Worm (Caenorhabditis elegans) whole organism, young adult: ENCODE data around the gene M01F1.9.
"Not testable (repeated sequence)": the region's sequence is repeated elsewhere in the genome, so short reads cannot be mapped to it uniquely, and the experiment has no call there.

Experiments used
- C17E4.6 ChIP-seq: fragments of 200-800 bp; sonication (Bioruptor generic); IDR thresholded peaks from 2 replicates; pipeline ENCODE4 v1.3.6; 2022; ENCODE audit warnings: missing genetic modification reagents, missing genetic modification characterization, missing compliant biosample characterization
- D2030.7 ChIP-seq: fragments of 200-800 bp; sonication (Bioruptor generic); IDR thresholded peaks from 2 replicates; pipeline ENCODE4 v1.3.6; 2022; ENCODE audit warnings: missing genetic modification reagents, missing genetic modification characterization, missing compliant biosample characterization
- F23B12.7 ChIP-seq: sonication (generic microtip); optimal IDR thresholded peaks from 2 replicates; lab custom pipeline; 2017; ENCODE audit warnings: missing genetic modification characterization, mild to moderate bottlenecking, missing compliant biosample characterization, antibody characterized with exemption, moderate library complexity; ENCODE audit not compliant: insufficient read depth
- F37B4.10 ChIP-seq: fragments of 200-800 bp; sonication (Bioruptor generic); IDR thresholded peaks from 2 replicates; pipeline ENCODE4 v1.3.6; 2022; ENCODE audit warnings: missing genetic modification characterization, missing compliant biosample characterization
- F49E8.2 ChIP-seq: sonication (generic microtip); optimal IDR thresholded peaks from 3 replicates; lab custom pipeline; 2017; ENCODE audit warnings: missing genetic modification characterization, mild to moderate bottlenecking, missing compliant biosample characterization, antibody characterized with exemption, moderate library complexity; ENCODE audit not compliant: insufficient read depth
- F55B11.4 ChIP-seq: sonication (generic microtip); optimal IDR thresholded peaks from 2 replicates; lab custom pipeline; 2016; ENCODE audit warnings: missing compliant biosample characterization, missing genetic modification characterization, borderline replicate concordance; ENCODE audit not compliant: insufficient read depth
- F57A8.1 ChIP-seq: fragments of 200-800 bp; sonication (Bioruptor generic); optimal IDR thresholded peaks from 2 replicates; lab custom pipeline; 2018; ENCODE audit warnings: mild to moderate bottlenecking, missing genetic modification characterization, moderate library complexity, missing compliant biosample characterization
- Y53G8AR.9 ChIP-seq: fragments of 200-800 bp; sonication (Bioruptor generic); conservative IDR thresholded peaks from 2 replicates; pipeline ENCODE4 v1.3.6; 2022; ENCODE audit warnings: missing genetic modification reagents, missing genetic modification characterization, missing compliant biosample characterization
- aptf-2 ChIP-seq: fragments of 200-800 bp; sonication (Bioruptor generic); conservative IDR thresholded peaks from 2 replicates; pipeline ENCODE4 v1.3.6; 2022; ENCODE audit warnings: missing genetic modification reagents, missing genetic modification characterization, missing compliant biosample characterization
- athp-1 ChIP-seq: sonication (generic microtip); optimal IDR thresholded peaks from 2 replicates; lab custom pipeline; 2017; ENCODE audit warnings: mild to moderate bottlenecking, missing genetic modification characterization, missing compliant biosample characterization
- attf-5 ChIP-seq: fragments of 200-800 bp; sonication (Bioruptor generic); optimal IDR thresholded peaks from 2 replicates; lab custom pipeline; 2018; ENCODE audit warnings: mild to moderate bottlenecking, missing genetic modification characterization, missing compliant biosample characterization
- ccch-3 ChIP-seq: fragments of 200-800 bp; sonication (Bioruptor generic); optimal IDR thresholded peaks from 2 replicates; lab custom pipeline; 2018; ENCODE audit warnings: mild to moderate bottlenecking, missing genetic modification characterization, missing compliant biosample characterization
- ceh-40 ChIP-seq: fragments of 200-800 bp; sonication (Bioruptor generic); IDR thresholded peaks from 2 replicates; pipeline ENCODE4 v1.3.6; 2022; ENCODE audit warnings: missing genetic modification characterization, missing compliant biosample characterization
- chd-7 ChIP-seq: sonication (generic microtip); optimal IDR thresholded peaks from 2 replicates; lab custom pipeline; 2016; ENCODE audit warnings: mild to moderate bottlenecking, missing genetic modification characterization, moderate library complexity, missing compliant biosample characterization
- ekl-4 ChIP-seq: fragments of 200-800 bp; sonication (Bioruptor generic); IDR thresholded peaks from 2 replicates; pipeline ENCODE4 v1.3.6; 2022; ENCODE audit warnings: missing genetic modification reagents, missing genetic modification characterization, missing compliant biosample characterization
- ets-4 ChIP-seq: fragments of 200-800 bp; sonication (Bioruptor generic); optimal IDR thresholded peaks from 2 replicates; lab custom pipeline; 2018; ENCODE audit warnings: mild to moderate bottlenecking, missing genetic modification characterization, missing compliant biosample characterization
- gei-17 ChIP-seq: fragments of 200-800 bp; sonication (Bioruptor generic); optimal IDR thresholded peaks from 2 replicates; lab custom pipeline; 2018; ENCODE audit warnings: mild to moderate bottlenecking, missing genetic modification characterization, missing compliant biosample characterization
- hsf-1 ChIP-seq: fragments of 200-800 bp; sonication (Bioruptor generic); IDR thresholded peaks from 2 replicates; pipeline ENCODE4 v1.3.6; 2022; ENCODE audit warnings: missing genetic modification reagents, missing genetic modification characterization, missing compliant biosample characterization
- lin-35 ChIP-seq, 3 experiments: fragments of 150-350 bp in 2 of 3; sonication (generic microtip) in 1 of 3; optimal IDR thresholded peaks; 2 replicates each; lab custom pipeline; 2014 to 2018; ENCODE audit warnings: missing biosample characterization in 3 of 3, missing genetic modification characterization in 3 of 3, missing genetic modification reagents in 3 of 3
- lsl-1 ChIP-seq: fragments of 200-800 bp; sonication (Bioruptor generic); optimal IDR thresholded peaks from 2 replicates; lab custom pipeline; 2018; ENCODE audit warnings: mild to moderate bottlenecking, missing genetic modification characterization, moderate library complexity, missing compliant biosample characterization
- lsy-27 ChIP-seq: sonication (generic microtip); optimal IDR thresholded peaks from 2 replicates; lab custom pipeline; 2017; ENCODE audit warnings: missing genetic modification characterization, mild to moderate bottlenecking, missing compliant biosample characterization, antibody characterized with exemption, missing genotype, borderline replicate concordance; ENCODE audit not compliant: insufficient read depth
- madf-10 ChIP-seq: sonication (generic microtip); optimal IDR thresholded peaks from 2 replicates; lab custom pipeline; 2016; ENCODE audit warnings: mild to moderate bottlenecking, missing genetic modification characterization, missing compliant biosample characterization
- mes-4 ChIP-seq: sonication (generic microtip); optimal IDR thresholded peaks from 2 replicates; lab custom pipeline; 2016; ENCODE audit warnings: missing genotype, missing genetic modification characterization, missing compliant biosample characterization
- nhr-27 ChIP-seq: fragments of 200-800 bp; sonication (Bioruptor generic); optimal IDR thresholded peaks from 2 replicates; lab custom pipeline; 2018; ENCODE audit warnings: mild to moderate bottlenecking, missing genetic modification characterization, moderate library complexity, missing compliant biosample characterization
- nhr-80 ChIP-seq: sonication (generic microtip); optimal IDR thresholded peaks from 2 replicates; lab custom pipeline; 2016; ENCODE audit warnings: missing genetic modification characterization, missing compliant biosample characterization
- pbrm-1 ChIP-seq: fragments of 200-800 bp; sonication (Bioruptor generic); IDR thresholded peaks from 2 replicates; pipeline ENCODE4 v1.3.6; 2022; ENCODE audit warnings: missing genetic modification reagents, missing genetic modification characterization, missing compliant biosample characterization
- rpc-1 ChIP-seq, 2 experiments: fragments of 150-350 bp in 1 of 2; sonication (generic microtip) in 1 of 2; optimal IDR thresholded peaks; 2 replicates each; lab custom pipeline; 2014 to 2018; ENCODE audit warnings: missing biosample characterization in 1 of 2, missing genetic modification characterization in 1 of 2, missing genetic modification reagents in 1 of 2, missing genotype in 1 of 2
- snpc-1.3 ChIP-seq: sonication (generic microtip); optimal IDR thresholded peaks from 2 replicates; lab custom pipeline; 2017; ENCODE audit warnings: missing genetic modification characterization, mild to moderate bottlenecking, missing compliant biosample characterization, antibody characterized with exemption, moderate library complexity, missing genotype, missing genetic modification reagents; ENCODE audit not compliant: insufficient read depth
- unc-130 ChIP-seq: sonication (generic microtip); optimal IDR thresholded peaks from 2 replicates; lab custom pipeline; 2016; ENCODE audit warnings: missing genetic modification reagents, missing genetic modification characterization, missing compliant biosample characterization
- xnd-1 ChIP-seq: sonication (generic microtip); optimal IDR thresholded peaks from 2 replicates; lab custom pipeline; 2016; ENCODE audit warnings: missing genotype, missing genetic modification reagents, missing genetic modification characterization, missing compliant biosample characterization
- zfh-2 ChIP-seq: fragments of 200-800 bp; sonication (Bioruptor generic); conservative IDR thresholded peaks from 2 replicates; pipeline ENCODE4 v1.3.6; 2022; ENCODE audit warnings: missing genetic modification reagents, missing genetic modification characterization, missing compliant biosample characterization
- zim-3 ChIP-seq: sonication (generic microtip); optimal IDR thresholded peaks from 2 replicates; lab custom pipeline; 2017; ENCODE audit warnings: mild to moderate bottlenecking, missing genetic modification characterization, moderate library complexity, missing compliant biosample characterization
- ztf-28 ChIP-seq: fragments of 200-800 bp; sonication (Bioruptor generic); IDR thresholded peaks from 2 replicates; pipeline ENCODE4 v1.3.6; 2022; ENCODE audit warnings: missing genetic modification reagents, missing genetic modification characterization, missing compliant biosample characterization
- ztf-3 ChIP-seq: fragments of 200-800 bp; sonication (Bioruptor generic); optimal IDR thresholded peaks from 2 replicates; lab custom pipeline; 2018; ENCODE audit warnings: mild to moderate bottlenecking, missing genetic modification characterization, missing compliant biosample characterization

M01F1.9 gene

ce11 chrIII:3456226-3456625, 42.6 kb downstream of the M01F1.9 start (continued):
- TF ChIP-seq F57A8.1 (GFP tag; lab: Kevin White, UChicago) (no peak), lsy-27 (tag; lab: Kevin White, UChicago) (peak; percentile 3), nhr-80 (tag; lab: Kevin White, UChicago) (peak; percentile 63), ccch-3 (GFP tag; lab: Kevin White, UChicago) (no peak), attf-5 (GFP tag; lab: Kevin White, UChicago) (peak; percentile 97), madf-10 (tag; lab: Kevin White, UChicago) (peak; percentile 89), zfh-2 (GFP tag; lab: Robert Waterston, UW) (no peak), ceh-40 (no peak), aptf-2 (0 out of 2 replicates have a peak, but pooled peaks have one; percentile 42)

- TF ChIP-seq Y53G8AR.9 (GFP tag; lab: Robert Waterston, UW); nhr-27; F57A8.1 (GFP tag; lab: Kevin White, UChicago): not testable (repeated sequence)
- TF ChIP-seq, all 124 proteins: peak for 0; not testable (repeated sequence) for 124
Observed at ce11 chrIII:3454045-3454444, 44.8 kb downstream of the M01F1.9 start, which contains the start of gene C34C12.1. Gene C34C12.1, plus strand, starts transcription at chrIII:3454345.

ce11 chrIII:3453486-3453885, 45.4 kb downstream of the M01F1.9 start, which contains the start of gene C34C12.2:
Gene C34C12.2, plus strand, starts transcription at chrIII:3453786.
- TF ChIP-seq unc-130; attf-5 (GFP tag; lab: Kevin White, UChicago); gei-17 (GFP tag; lab: Kevin White, UChicago): not testable (repeated sequence)

- TF ChIP-seq rpc-1 (optimal IDR thresholded peaks at IDR 0.05; lab: Kevin White, UChicago): no peak
- TF ChIP-seq rpc-1 (tag; optimal IDR thresholded peaks at IDR 0.05; lab: Kevin White, UChicago): no peak
- TF ChIP-seq lsl-1 (GFP tag; lab: Kevin White, UChicago): no peak
- 0 out of 2 replicates have a peak, but pooled peaks have one; percentile 27 for TF ChIP-seq F37B4.10 (GFP tag; lab: Robert Waterston, UW)
- 0 out of 2 replicates have a peak, but pooled peaks have one; percentile 21 for TF ChIP-seq zfh-2 (GFP tag; lab: Robert Waterston, UW)
- TF ChIP-seq, all 124 proteins: peak for 2
Observed at ce11 chrIII:3452563-3453210, 46.2 kb downstream of the M01F1.9 start, which contains the start of the genes K01A11.3 and C34C12.12. Gene K01A11.3, minus strand, starts transcription at chrIII:3452613. Gene C34C12.12, plus strand, starts transcription at chrIII:3453194.

- TF ChIP-seq ekl-4 (GFP tag; lab: Robert Waterston, UW) (no peak), C17E4.6 (no peak), ztf-28 (GFP tag; lab: Robert Waterston, UW) (no peak), F49E8.2 (tag; lab: Kevin White, UChicago) (no peak), lin-35 (GFP tag; optimal IDR thresholded peaks at IDR 0.05; lab: Kevin White, UChicago) (no peak), mes-4 (tag; lab: Kevin White, UChicago) (no peak), lsl-1 (GFP tag; lab: Kevin White, UChicago) (no peak), zim-3 (no peak), hsf-1 (GFP tag; lab: Robert Waterston, UW) (no peak), F55B11.4 (tag; lab: Kevin White, UChicago) (no peak), gei-17 (GFP tag; lab: Kevin White, UChicago) (no peak), D2030.7 (GFP tag; lab: Robert Waterston, UW) (no peak), F23B12.7 (tag; lab: Kevin White, UChicago) (no peak), ztf-3 (GFP tag; lab: Kevin White, UChicago) (no peak), pbrm-1 (GFP tag; lab: Robert Waterston, UW) (no peak), snpc-1.3 (no peak), ets-4 (GFP tag; lab: Kevin White, UChicago) (no peak), chd-7 (tag; lab: Kevin White, UChicago) (no peak), xnd-1 (no peak), athp-1 (tag; lab: Kevin White, UChicago) (no peak)
- TF ChIP-seq, all 124 proteins: peak for 0
Observed at ce11 chrIII:3444139-3444538, 54.7 kb downstream of the M01F1.9 start, which contains the start of gene spe-41. Gene spe-41, minus strand, starts transcription at chrIII:3444210.
